Worm (Caenorhabditis elegans) whole organism, young adult: ENCODE data around the gene mboa-1.

Experiments
- cebp-2 ChIP-seq: fragments of 200-800 bp; sonication (Bioruptor generic); IDR thresholded peaks from 2 replicates; pipeline ENCODE4 v1.3.6; 2022; ENCODE audit warnings: missing genetic modification characterization, missing compliant biosample characterization
- ceh-58 ChIP-seq: fragments of 200-800 bp; sonication (Bioruptor generic); IDR thresholded peaks from 2 replicates; pipeline ENCODE4 v1.3.6; 2022; ENCODE audit warnings: missing genetic modification characterization, missing compliant biosample characterization
- dpl-1 ChIP-seq: fragments of 150-350 bp; optimal IDR thresholded peaks from 2 replicates; lab custom pipeline; 2014; ENCODE audit warnings: missing biosample characterization, missing genetic modification reagents, missing genetic modification characterization
- egl-18 ChIP-seq: fragments of 200-800 bp; sonication (Bioruptor generic); IDR thresholded peaks from 2 replicates; pipeline ENCODE4 v1.3.6; 2022; ENCODE audit warnings: missing genetic modification reagents, missing genetic modification characterization, missing compliant biosample characterization
- hlh-26 ChIP-seq: fragments of 200-800 bp; sonication (Bioruptor generic); conservative IDR thresholded peaks from 2 replicates; pipeline ENCODE4 v1.3.6; 2022; ENCODE audit warnings: missing genetic modification reagents, missing genetic modification characterization, missing compliant biosample characterization
- snpc-4 ChIP-seq, 5 experiments: fragments of 150-350 bp in 1 of 5; sonication (generic microtip) in 4 of 5; optimal IDR thresholded peaks; 2 replicates each; lab custom pipeline; 2014 to 2018; ENCODE audit warnings: missing genetic modification characterization in 5 of 5, missing biosample characterization in 3 of 5, antibody characterized with exemption in 2 of 5, mild to moderate bottlenecking in 2 of 5, missing compliant biosample characterization in 2 of 5, missing genotype in 2 of 5, moderate library complexity in 2 of 5, missing genetic modification reagents in 1 of 5
- ztf-22 ChIP-seq: fragments of 200-800 bp; sonication (Bioruptor generic); optimal IDR thresholded peaks from 2 replicates; lab custom pipeline; 2018; ENCODE audit warnings: mild to moderate bottlenecking, missing genetic modification characterization, moderate library complexity, missing compliant biosample characterization

DNA sequence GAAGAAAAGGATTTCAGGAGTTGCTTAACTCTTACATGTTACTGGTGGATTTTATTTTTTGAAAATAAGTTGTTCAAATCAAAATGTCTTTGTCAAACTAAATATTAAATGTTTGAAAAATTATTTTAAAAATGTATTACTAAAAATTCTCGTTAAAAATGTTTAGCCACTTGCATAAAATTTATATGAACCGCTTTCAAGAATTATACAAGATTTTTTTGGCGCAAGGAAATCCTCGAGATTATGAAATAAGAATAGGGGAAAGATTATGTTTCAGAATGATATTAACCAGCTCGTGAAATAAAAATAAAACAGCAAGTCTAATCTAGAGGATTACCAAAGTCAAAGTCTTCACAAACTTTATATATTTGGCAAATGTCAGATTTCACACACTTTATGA is 47.3 kb upstream of the mboa-1 start:
- TF ChIP-seq ztf-22 (GFP tag; lab: Kevin White, UChicago), result no peak
- no peak for TF ChIP-seq ceh-58 (GFP tag; lab: Robert Waterston, UW)
- no peak for TF ChIP-seq hlh-26 (GFP tag; lab: Robert Waterston, UW)
- no peak for TF ChIP-seq dpl-1 (GFP tag; lab: Kevin White, UChicago)
- TF ChIP-seq snpc-4 (GFP tag; optimal IDR thresholded peaks at IDR 0.05; lab: Kevin White, UChicago), result no peak
- no peak for TF ChIP-seq snpc-4 (tag; optimal IDR thresholded peaks at IDR 0.05; lab: Kevin White, UChicago)
- no peak for TF ChIP-seq cebp-2 (GFP tag; lab: Robert Waterston, UW)
- no peak for TF ChIP-seq egl-18 (GFP tag; lab: Robert Waterston, UW)
